Worm (Caenorhabditis elegans) whole organism, young adult: Measurements from ENCODE around the gene flp-5.

Source experiments
- D2030.7 ChIP-seq: fragments of 200-800 bp; sonication (Bioruptor generic); IDR thresholded peaks from 2 replicates; pipeline ENCODE4 v1.3.6; 2022; ENCODE audit warnings: missing genetic modification reagents, missing genetic modification characterization, missing compliant biosample characterization
- F39B2.1 ChIP-seq: fragments of 200-800 bp; sonication (Bioruptor generic); IDR thresholded peaks from 2 replicates; pipeline ENCODE4 v1.3.6; 2022; ENCODE audit warnings: missing genetic modification reagents, missing genetic modification characterization, missing compliant biosample characterization
- ama-1 ChIP-seq, 3 experiments: fragments of 150-350 bp in 1 of 3; sonication (generic microtip) in 2 of 3; optimal IDR thresholded peaks; 2 replicates each; lab custom pipeline; 2014 to 2018; ENCODE audit warnings: missing biosample characterization in 2 of 3, missing genetic modification characterization in 2 of 3, missing genetic modification reagents in 2 of 3
- ets-4 ChIP-seq: fragments of 200-800 bp; sonication (Bioruptor generic); optimal IDR thresholded peaks from 2 replicates; lab custom pipeline; 2018; ENCODE audit warnings: mild to moderate bottlenecking, missing genetic modification characterization, missing compliant biosample characterization
- let-607 ChIP-seq, 2 experiments: fragments of 200-800 bp in 1 of 2; sonication (Bioruptor generic) in 1 of 2; sonication (generic microtip) in 1 of 2; optimal IDR thresholded peaks; 2 replicates each; lab custom pipeline; 2016 to 2018; ENCODE audit warnings: mild to moderate bottlenecking in 2 of 2, missing compliant biosample characterization in 2 of 2, missing genetic modification characterization in 2 of 2, moderate library complexity in 2 of 2, missing genotype in 1 of 2
- nfya-1 ChIP-seq: sonication (generic microtip); optimal IDR thresholded peaks from 2 replicates; lab custom pipeline; 2017; ENCODE audit warnings: antibody characterized with exemption, missing compliant biosample characterization, missing genetic modification characterization, borderline replicate concordance; ENCODE audit not compliant: insufficient read depth
- nhr-179 ChIP-seq: sonication (generic microtip); optimal IDR thresholded peaks from 2 replicates; lab custom pipeline; 2016; ENCODE audit warnings: mild to moderate bottlenecking, missing genetic modification characterization, missing compliant biosample characterization
- pha-4 ChIP-seq: fragments of 150-350 bp; sonication (generic microtip); optimal IDR thresholded peaks from 2 replicates; lab custom pipeline; 2014; ENCODE audit warnings: missing biosample characterization, missing genetic modification reagents, missing genetic modification characterization
- sea-2 ChIP-seq: fragments of 200-800 bp; sonication (Bioruptor generic); IDR thresholded peaks from 2 replicates; pipeline ENCODE4 v1.3.6; 2022; ENCODE audit warnings: missing genetic modification characterization, missing compliant biosample characterization
- snpc-4 ChIP-seq, 5 experiments: fragments of 150-350 bp in 1 of 5; sonication (generic microtip) in 4 of 5; optimal IDR thresholded peaks; 2 replicates each; lab custom pipeline; 2014 to 2018; ENCODE audit warnings: missing genetic modification characterization in 5 of 5, missing biosample characterization in 3 of 5, antibody characterized with exemption in 2 of 5, mild to moderate bottlenecking in 2 of 5, missing compliant biosample characterization in 2 of 5, missing genotype in 2 of 5, moderate library complexity in 2 of 5, missing genetic modification reagents in 1 of 5

ce11 chrX:8479050-8479449 is 49.0 kb upstream of the flp-5 start:
- TF ChIP-seq F39B2.1 (GFP tag; lab: Robert Waterston, UW) (no peak), D2030.7 (GFP tag; lab: Robert Waterston, UW) (no peak), nfya-1 (tag; lab: Kevin White, UChicago) (no peak), snpc-4 (GFP tag; optimal IDR thresholded peaks at IDR 0.05; lab: Kevin White, UChicago) (no peak), snpc-4 (tag; optimal IDR thresholded peaks at IDR 0.05; lab: Kevin White, UChicago) (no peak), nhr-179 (no peak), sea-2 (GFP tag; lab: Robert Waterston, UW) (no peak), pha-4 (tag; lab: Kevin White, UChicago) (no peak), ama-1 (optimal IDR thresholded peaks at IDR 0.05; lab: Kevin White, UChicago) (no peak), ama-1 (GFP tag; optimal IDR thresholded peaks at IDR 0.05; lab: Kevin White, UChicago) (no peak), ets-4 (GFP tag; lab: Kevin White, UChicago) (no peak), let-607 (tag; optimal IDR thresholded peaks at IDR 0.05; lab: Kevin White, UChicago) (no peak)
